Fruit fly (Drosophila melanogaster) S2 (cell line): ENCODE data around the gene CG3337.

Experiments used
- CG8478 ChIP-seq: fragments of >200 bp; optimal IDR thresholded peaks from 2 replicates; lab custom pipeline; 2018
- CTCF ChIP-seq, 2 experiments: fragments of >200 bp; optimal IDR thresholded peaks; 2 replicates each; lab custom pipeline; 2018

The CG3337 gene

dm6 chr3R:21218733-21219165, 4.6 kb downstream of the CG3337 start, which contains the start of the genes Smyd5 and Oga:
Gene Smyd5 (minus strand): TSS chr3R:21218791.
Gene Oga (plus strand): TSS chr3R:21219077.
- TF ChIP-seq CTCF (optimal IDR thresholded peaks at IDR 0.05; lab: Kevin White, UChicago) (peak in 1 of 2 experiments; percentile 31), CG8478 (lab: Kevin White, UChicago) (no peak)

- TF ChIP-seq CTCF (optimal IDR thresholded peaks at IDR 0.05; lab: Kevin White, UChicago), result no peak
- no peak for TF ChIP-seq CG8478 (lab: Kevin White, UChicago)
Observed at dm6 chr3R:21215290-21215689, 8.1 kb downstream of the CG3337 start.

DNA sequence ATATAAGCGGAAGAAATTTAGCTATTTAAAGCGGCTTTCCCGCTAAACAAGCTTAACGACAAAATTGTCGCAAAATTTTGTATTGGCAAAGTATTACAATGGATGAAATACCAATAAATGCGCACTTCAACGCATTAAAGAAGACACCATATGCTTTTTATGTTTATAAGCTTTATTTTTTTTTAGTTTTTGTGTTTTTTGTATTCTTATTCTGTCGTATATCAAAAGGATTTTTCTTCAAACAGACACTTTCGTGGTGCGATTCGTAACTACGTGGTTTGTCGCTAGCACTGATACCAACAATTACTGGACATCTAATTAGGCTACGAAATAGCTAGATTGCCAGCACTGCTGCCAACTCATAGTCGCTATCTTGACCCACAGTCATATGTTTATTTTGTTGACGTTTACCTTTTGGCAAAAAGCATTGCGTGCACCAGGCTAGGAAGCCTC, 8.7 kb downstream of the CG3337 start, which contains the start of gene Ddrgk1:
Gene Ddrgk1 (plus strand): TSS at position 387 of the 453 bp plus-strand sequence.
- TF ChIP-seq CG8478 (lab: Kevin White, UChicago) (no peak), CTCF (optimal IDR thresholded peaks at IDR 0.05; lab: Kevin White, UChicago) (peak; percentile 2 to 19)

dm6 chr3R:21210081-21210480, 13.3 kb downstream of the CG3337 start:
- TF ChIP-seq CTCF (optimal IDR thresholded peaks at IDR 0.05; lab: Kevin White, UChicago), result no peak
- no peak for TF ChIP-seq CG8478 (lab: Kevin White, UChicago)

- TF ChIP-seq CTCF (optimal IDR thresholded peaks at IDR 0.05; lab: Kevin White, UChicago) (no peak), CG8478 (lab: Kevin White, UChicago) (no peak)
Observed at dm6 chr3R:21206802-21207238, 16.6 kb downstream of the CG3337 start.

- TF ChIP-seq CTCF (optimal IDR thresholded peaks at IDR 0.05; lab: Kevin White, UChicago), result no peak
- no peak for TF ChIP-seq CG8478 (lab: Kevin White, UChicago)
Observed at dm6 chr3R:21206327-21206728, 17.1 kb downstream of the CG3337 start.

DNA sequence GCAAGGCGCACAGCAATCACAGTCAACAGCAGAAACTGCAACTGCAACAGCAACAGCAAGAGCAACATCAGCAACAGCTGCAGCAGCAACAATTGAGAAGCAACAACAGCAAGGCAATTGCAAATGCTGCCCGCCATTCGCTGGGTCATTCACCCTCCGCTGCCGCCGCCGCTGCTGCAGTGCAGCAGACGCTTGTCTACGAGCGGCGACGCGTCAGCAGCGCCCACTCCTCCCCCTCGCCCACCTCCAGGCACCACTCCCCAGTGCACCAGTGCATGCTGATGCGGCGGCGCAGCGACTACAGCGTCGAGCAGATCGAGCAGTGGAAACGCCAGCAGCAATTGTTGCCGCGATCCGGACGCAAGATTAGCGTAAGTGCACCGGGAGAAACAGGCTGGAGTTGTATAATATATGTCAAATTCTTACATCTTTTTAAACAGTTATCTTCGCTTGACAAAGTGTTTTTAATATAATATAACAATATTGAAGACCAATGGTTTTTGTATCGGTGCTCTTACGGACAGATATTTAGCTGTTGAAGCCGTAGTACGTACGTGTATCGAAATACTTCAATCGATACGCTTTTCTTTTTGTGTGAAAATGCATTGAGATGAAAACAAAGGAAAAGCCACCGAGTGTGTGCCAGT, 17.6 kb downstream of the CG3337 start:
- TF ChIP-seq CTCF (optimal IDR thresholded peaks at IDR 0.05; lab: Kevin White, UChicago), result no peak
- TF ChIP-seq CG8478 (lab: Kevin White, UChicago), result no peak

dm6 chr3R:21204500-21205167, 18.8 kb downstream of the CG3337 start:
- TF ChIP-seq CTCF (optimal IDR thresholded peaks at IDR 0.05; lab: Kevin White, UChicago) (no peak), CG8478 (lab: Kevin White, UChicago) (no peak)

DNA sequence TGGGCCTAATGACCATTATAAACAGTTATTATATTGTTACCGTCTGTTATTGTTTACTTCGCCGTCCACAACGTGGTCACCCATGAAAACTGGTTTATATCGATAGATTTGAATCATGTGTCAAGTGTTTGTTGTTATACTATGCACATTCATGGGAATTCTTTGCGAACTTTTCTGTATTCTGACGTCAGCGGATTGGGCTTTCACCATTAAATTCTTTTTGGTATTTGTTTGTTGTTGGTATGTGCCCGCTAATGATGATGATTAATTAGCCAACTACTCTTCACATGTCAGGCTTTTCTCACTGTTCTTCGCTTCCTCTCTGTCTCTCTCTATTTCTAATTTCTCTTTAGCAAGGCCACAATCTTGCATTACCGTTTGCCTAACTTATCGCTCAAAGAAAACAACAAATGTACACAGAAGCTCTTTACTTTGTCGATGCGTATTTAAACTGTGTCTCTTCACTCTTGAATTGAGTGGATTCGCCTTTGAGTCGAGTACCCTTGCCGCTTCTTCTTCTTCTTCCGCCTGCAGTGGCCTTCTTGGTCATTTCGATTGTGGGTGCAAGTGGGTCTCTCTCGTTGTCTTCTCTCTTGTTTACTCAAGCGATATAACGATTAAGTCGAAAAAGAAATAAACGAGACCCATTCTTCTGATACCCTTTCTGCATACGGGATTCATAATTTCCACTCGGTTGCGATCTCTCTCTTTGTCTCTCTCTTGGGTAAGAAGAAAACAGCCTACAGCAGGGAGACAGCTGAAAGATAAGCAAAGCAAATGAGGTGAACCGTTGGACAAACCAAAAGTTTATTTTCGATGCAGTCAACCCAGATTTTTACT, 19.5 kb downstream of the CG3337 start:
- no peak for TF ChIP-seq CTCF (optimal IDR thresholded peaks at IDR 0.05; lab: Kevin White, UChicago)
- TF ChIP-seq CG8478 (lab: Kevin White, UChicago), result no peak

dm6 chr3R:21203135-21203534, 20.2 kb downstream of the CG3337 start:
- TF ChIP-seq CTCF (optimal IDR thresholded peaks at IDR 0.05; lab: Kevin White, UChicago), result peak in 1 of 2 experiments; percentile 33
- no peak for TF ChIP-seq CG8478 (lab: Kevin White, UChicago)

DNA sequence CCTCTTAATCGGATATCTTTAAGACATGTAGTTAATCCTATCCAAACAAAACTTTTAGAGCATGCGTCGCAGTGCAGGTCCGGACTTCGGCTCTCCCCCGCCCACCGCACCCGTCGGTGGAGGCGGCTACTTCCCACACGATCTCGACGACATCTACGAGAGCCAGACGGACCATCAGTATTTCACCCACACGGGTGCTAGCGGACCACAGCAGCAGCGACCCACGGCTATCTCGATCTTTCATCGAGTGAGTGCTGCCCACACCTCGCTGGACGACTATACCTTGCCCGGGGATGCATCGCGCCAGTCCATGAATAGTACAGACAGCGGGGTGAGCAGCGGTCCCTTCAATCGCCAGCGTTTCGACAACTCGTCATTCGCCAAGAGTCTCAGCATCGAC, 21.8 kb downstream of the CG3337 start:
- no peak for TF ChIP-seq CG8478 (lab: Kevin White, UChicago)
- no peak for TF ChIP-seq CTCF (optimal IDR thresholded peaks at IDR 0.05; lab: Kevin White, UChicago)

dm6 chr3R:21199953-21200368, 23.4 kb downstream of the CG3337 start:
- no peak for TF ChIP-seq CTCF (optimal IDR thresholded peaks at IDR 0.05; lab: Kevin White, UChicago)
- no peak for TF ChIP-seq CG8478 (lab: Kevin White, UChicago)

dm6 chr3R:21199085-21199899, 24.1 kb downstream of the CG3337 start:
- TF ChIP-seq CTCF (optimal IDR thresholded peaks at IDR 0.05; lab: Kevin White, UChicago), result no peak

dm6 chr3R:21198073-21198472, 25.3 kb downstream of the CG3337 start:
- TF ChIP-seq CG8478 (lab: Kevin White, UChicago), result no peak
